Fruit fly (Drosophila melanogaster) S2 (cell line): ENCODE measurements around the gene CG31087.

Source experiments
- CG8478 ChIP-seq: fragments of >200 bp; optimal IDR thresholded peaks from 2 replicates; lab custom pipeline; 2018
- CTCF ChIP-seq, 2 experiments: fragments of >200 bp; optimal IDR thresholded peaks; 2 replicates each; lab custom pipeline; 2018

Gene CG31087

dm6 chr3R:25309175-25309574, 4.5 kb downstream of the CG31087 start:
- no peak for TF ChIP-seq CG8478
- TF ChIP-seq CTCF (optimal IDR thresholded peaks at IDR 0.05; lab: Kevin White, UChicago): no peak

dm6 chr3R:25308228-25308627, 5.4 kb downstream of the CG31087 start, which contains the start of gene CG10550:
CG10550 (minus strand) TSS chr3R:25308391.
- no peak for TF ChIP-seq CG8478
- TF ChIP-seq CTCF (optimal IDR thresholded peaks at IDR 0.05; lab: Kevin White, UChicago): no peak

dm6 chr3R:25305822-25306544, 7.7 kb downstream of the CG31087 start:
- no peak for TF ChIP-seq CG8478
- no peak for TF ChIP-seq CTCF (optimal IDR thresholded peaks at IDR 0.05; lab: Kevin White, UChicago)

- TF ChIP-seq CG8478 (no peak), CTCF (optimal IDR thresholded peaks at IDR 0.05; lab: Kevin White, UChicago) (no peak)
Observed at dm6 chr3R:25303857-25304440, 9.7 kb downstream of the CG31087 start, which contains the start of gene CG31436. CG31436 (plus strand) TSS chr3R:25304137.

- no peak for TF ChIP-seq CTCF (optimal IDR thresholded peaks at IDR 0.05; lab: Kevin White, UChicago)
- no peak for TF ChIP-seq CG8478
Observed at dm6 chr3R:25302239-25302638, 11.4 kb downstream of the CG31087 start, which contains the start of gene CG31370. CG31370 (plus strand) TSS chr3R:25302464.

dm6 chr3R:25300575-25300974, 13.1 kb downstream of the CG31087 start, which contains the start of gene CG13659:
CG13659 (plus strand) TSS chr3R:25300891.
- TF ChIP-seq CTCF (optimal IDR thresholded peaks at IDR 0.05; lab: Kevin White, UChicago): no peak
- TF ChIP-seq CG8478: no peak

dm6 chr3R:25299507-25299964, 14.1 kb downstream of the CG31087 start, which contains the start of gene CG31288:
CG31288 (minus strand) TSS chr3R:25299557.
- TF ChIP-seq CG8478: no peak
- TF ChIP-seq CTCF (optimal IDR thresholded peaks at IDR 0.05; lab: Kevin White, UChicago): no peak

dm6 chr3R:25297678-25298077, 16.0 kb downstream of the CG31087 start, which contains the start of gene CG31097:
CG31097 (minus strand) TSS chr3R:25297778.
- TF ChIP-seq CG8478: no peak
- no peak for TF ChIP-seq CTCF (optimal IDR thresholded peaks at IDR 0.05; lab: Kevin White, UChicago)

dm6 chr3R:25295320-25296020, 18.2 kb downstream of the CG31087 start, which contains the start of gene CG31102:
CG31102 (minus strand) TSS chr3R:25295594.
- TF ChIP-seq CTCF (optimal IDR thresholded peaks at IDR 0.05; lab: Kevin White, UChicago) (no peak), CG8478 (no peak)

dm6 chr3R:25292864-25293284, 20.8 kb downstream of the CG31087 start, which contains the start of gene CG31098:
CG31098 (minus strand) TSS chr3R:25292977.
- no peak for TF ChIP-seq CTCF (optimal IDR thresholded peaks at IDR 0.05; lab: Kevin White, UChicago)
- no peak for TF ChIP-seq CG8478

- TF ChIP-seq CTCF (optimal IDR thresholded peaks at IDR 0.05; lab: Kevin White, UChicago) (no peak), CG8478 (no peak)
Observed at dm6 chr3R:25289589-25289988, 24.0 kb downstream of the CG31087 start, which contains the start of gene CG11893. CG11893 (plus strand) TSS chr3R:25289889.

- TF ChIP-seq CTCF (optimal IDR thresholded peaks at IDR 0.05; lab: Kevin White, UChicago): no peak
- no peak for TF ChIP-seq CG8478
Observed at dm6 chr3R:25287128-25287527, 26.5 kb downstream of the CG31087 start, which contains the start of gene CG13658. CG13658 (plus strand) TSS chr3R:25287474.

- TF ChIP-seq CG8478: no peak
Observed at dm6 chr3R:25285173-25285572, 28.5 kb downstream of the CG31087 start, which contains the start of gene CG31104. CG31104 (plus strand) TSS chr3R:25285473.

- no peak for TF ChIP-seq CTCF (optimal IDR thresholded peaks at IDR 0.05; lab: Kevin White, UChicago)
- TF ChIP-seq CG8478: no peak
Observed at dm6 chr3R:25283209-25283670, 30.4 kb downstream of the CG31087 start, which contains the start of gene CG31300. CG31300 (plus strand) TSS chr3R:25283620.

dm6 chr3R:25281165-25281564, 32.5 kb downstream of the CG31087 start, which contains the start of gene CG11892:
CG11892 (plus strand) TSS chr3R:25281548.
- no peak for TF ChIP-seq CTCF (optimal IDR thresholded peaks at IDR 0.05; lab: Kevin White, UChicago)
- no peak for TF ChIP-seq CG8478
